Worm (Caenorhabditis elegans): ENCODE results near the gene B0281.1.

The B0281.1 gene

ce11 chrII:2312747-2313146, at the start of gene B0281.1, which contains the start of gene trim-21:
Gene B0281.1 (plus strand): TSS chrII:2313067.
Gene trim-21 (minus strand): TSS chrII:2312847.
- TF ChIP-seq nhr-67 (tag; optimal IDR thresholded peaks at IDR 0.05) = no peak
- no peak for TF ChIP-seq aly-2 (tag; optimal IDR thresholded peaks at IDR 0.05)
- no peak for TF ChIP-seq ama-1 (optimal IDR thresholded peaks at IDR 0.05)
- TF ChIP-seq ceh-16 (tag; optimal IDR thresholded peaks at IDR 0.05) = no peak
- TF ChIP-seq fkh-10 (GFP tag; optimal IDR thresholded peaks at IDR 0.05) = no peak
- no peak for TF ChIP-seq egl-5 (tag; optimal IDR thresholded peaks at IDR 0.05)
- TF ChIP-seq nhr-28 (tag; optimal IDR thresholded peaks at IDR 0.05) = no peak
- TF ChIP-seq zag-1 (tag; optimal IDR thresholded peaks at IDR 0.05) = no peak
- TF ChIP-seq nhr-77 (tag; optimal IDR thresholded peaks at IDR 0.05) = no peak
- no peak for TF ChIP-seq unc-39 (tag; optimal IDR thresholded peaks at IDR 0.05)
- no peak for TF ChIP-seq pha-4 (tag; optimal IDR thresholded peaks at IDR 0.05)
- no peak for TF ChIP-seq sea-2 (GFP tag; optimal IDR thresholded peaks at IDR 0.05)
- TF ChIP-seq unc-62 (GFP tag; optimal IDR thresholded peaks at IDR 0.05) = no peak
- TF ChIP-seq ceh-28 (tag; optimal IDR thresholded peaks at IDR 0.05) = no peak
- no peak for TF ChIP-seq fkh-2 (tag; optimal IDR thresholded peaks at IDR 0.05)
- no peak for TF ChIP-seq hmg-11 (tag; optimal IDR thresholded peaks at IDR 0.05)
- no peak for TF ChIP-seq elt-2 (tag; optimal IDR thresholded peaks at IDR 0.05)
- no peak for TF ChIP-seq lin-39 (tag; optimal IDR thresholded peaks at IDR 0.05)
- TF ChIP-seq jun-1 (tag; optimal IDR thresholded peaks at IDR 0.05) = no peak
- no peak for TF ChIP-seq mdl-1 (tag; optimal IDR thresholded peaks at IDR 0.05)

ce11 chrII:2273750-2274149, 39.1 kb upstream of the B0281.1 start:
- no peak for TF ChIP-seq pha-4 (tag; optimal IDR thresholded peaks at IDR 0.05)
- TF ChIP-seq ceh-16 (tag; optimal IDR thresholded peaks at IDR 0.05) = no peak
- TF ChIP-seq nhr-76 (tag; optimal IDR thresholded peaks at IDR 0.05) = no peak
- no peak for TF ChIP-seq nhr-28 (tag; optimal IDR thresholded peaks at IDR 0.05)
- no peak for TF ChIP-seq ceh-28 (tag; optimal IDR thresholded peaks at IDR 0.05)

- TF ChIP-seq nhr-77 (tag; optimal IDR thresholded peaks at IDR 0.05) (no peak), nhr-23 (tag; optimal IDR thresholded peaks at IDR 0.05) (no peak), mml-1 (tag; optimal IDR thresholded peaks at IDR 0.05) (no peak), fkh-10 (GFP tag; optimal IDR thresholded peaks at IDR 0.05) (no peak), ceh-16 (tag; optimal IDR thresholded peaks at IDR 0.05) (no peak), snpc-4 (tag; optimal IDR thresholded peaks at IDR 0.05) (no peak), ceh-9 (tag; optimal IDR thresholded peaks at IDR 0.05) (no peak), nhr-12 (tag; optimal IDR thresholded peaks at IDR 0.05) (no peak), sea-2 (GFP tag; optimal IDR thresholded peaks at IDR 0.05) (no peak), skn-1 (tag; optimal IDR thresholded peaks at IDR 0.05) (no peak), elt-3 (tag; optimal IDR thresholded peaks at IDR 0.05) (no peak), ama-1 (optimal IDR thresholded peaks at IDR 0.05) (no peak), unc-62 (GFP tag; optimal IDR thresholded peaks at IDR 0.05) (no peak), nhr-76 (tag; optimal IDR thresholded peaks at IDR 0.05) (no peak), hmg-11 (tag; optimal IDR thresholded peaks at IDR 0.05) (no peak), nhr-25 (tag; optimal IDR thresholded peaks at IDR 0.05) (no peak), nhr-11 (tag; optimal IDR thresholded peaks at IDR 0.05) (no peak), nfya-1 (tag; optimal IDR thresholded peaks at IDR 0.05; ENCODE audit: insufficient read depth) (no peak)
Measured at ce11 chrII:2277418-2277817, 35.4 kb upstream of the B0281.1 start, which contains the start of gene K09F6.15. Gene K09F6.15 (minus strand): TSS chrII:2277518.

ce11 chrII:2279263-2279662, 33.6 kb upstream of the B0281.1 start, which contains the start of gene K09F6.6:
Gene K09F6.6 (minus strand): TSS chrII:2279305.
- TF ChIP-seq fos-1 (tag; optimal IDR thresholded peaks at IDR 0.05) = no peak
- TF ChIP-seq nhr-76 (tag; optimal IDR thresholded peaks at IDR 0.05) = no peak
- TF ChIP-seq nhr-43 (tag; optimal IDR thresholded peaks at IDR 0.05; ENCODE audit: poor library complexity, severe bottlenecking) = no peak
- no peak for TF ChIP-seq nhr-28 (tag; optimal IDR thresholded peaks at IDR 0.05)
- no peak for TF ChIP-seq ama-1 (optimal IDR thresholded peaks at IDR 0.05)
- no peak for TF ChIP-seq tbx-2 (tag; optimal IDR thresholded peaks at IDR 0.05)
- TF ChIP-seq lin-39 (tag; optimal IDR thresholded peaks at IDR 0.05) = no peak
- TF ChIP-seq ceh-28 (tag; optimal IDR thresholded peaks at IDR 0.05) = no peak
- TF ChIP-seq nfya-1 (tag; optimal IDR thresholded peaks at IDR 0.05; ENCODE audit: insufficient read depth) = no peak
- no peak for TF ChIP-seq nhr-67 (tag; optimal IDR thresholded peaks at IDR 0.05)
- no peak for TF ChIP-seq nhr-23 (tag; optimal IDR thresholded peaks at IDR 0.05)
- no peak for TF ChIP-seq fkh-2 (tag; optimal IDR thresholded peaks at IDR 0.05)
- TF ChIP-seq pqm-1 (tag; optimal IDR thresholded peaks at IDR 0.05) = no peak
- no peak for TF ChIP-seq elt-3 (tag; optimal IDR thresholded peaks at IDR 0.05)
- no peak for TF ChIP-seq hmg-11 (tag; optimal IDR thresholded peaks at IDR 0.05)

All from whole organism, L3 larva.